Worm (Caenorhabditis elegans): ENCODE results near the gene unc-1.

unc-1 gene

ce11 chrX:1088048-1088447 lies 25.8 kb upstream of the unc-1 start, which contains the start of gene rei-2:
TSS of gene rei-2 (minus strand) at chrX:1088148.
- no peak for TF ChIP-seq ces-1 (GFP tag; optimal IDR thresholded peaks at IDR 0.05)
- TF ChIP-seq mls-2 (tag; optimal IDR thresholded peaks at IDR 0.05), result no peak
- TF ChIP-seq nhr-76 (tag; optimal IDR thresholded peaks at IDR 0.05), result no peak
- TF ChIP-seq snpc-4 (tag; optimal IDR thresholded peaks at IDR 0.05), result no peak
- TF ChIP-seq nhr-12 (tag; optimal IDR thresholded peaks at IDR 0.05), result no peak
- TF ChIP-seq tbx-8 (GFP tag; optimal IDR thresholded peaks at IDR 0.05), result no peak
- no peak for TF ChIP-seq nhr-237 (tag; optimal IDR thresholded peaks at IDR 0.05)
- no peak for TF ChIP-seq lsy-2 (tag; optimal IDR thresholded peaks at IDR 0.05)
- no peak for TF ChIP-seq blmp-1 (tag; optimal IDR thresholded peaks at IDR 0.05)
- no peak for TF ChIP-seq drap-1 (GFP tag; optimal IDR thresholded peaks at IDR 0.05)
- TF ChIP-seq unc-39 (tag; optimal IDR thresholded peaks at IDR 0.05), result no peak
- TF ChIP-seq cnd-1 (tag; optimal IDR thresholded peaks at IDR 0.05), result no peak

ce11 chrX:1086406-1086897 lies 24.2 kb upstream of the unc-1 start:
- no peak for TF ChIP-seq elt-3 (tag; optimal IDR thresholded peaks at IDR 0.05)
- no peak for TF ChIP-seq lsy-2 (tag; optimal IDR thresholded peaks at IDR 0.05)
- no peak for TF ChIP-seq ceh-43 (GFP tag; optimal IDR thresholded peaks at IDR 0.05)
- TF ChIP-seq mls-2 (tag; optimal IDR thresholded peaks at IDR 0.05), result no peak
- TF ChIP-seq pha-4 (tag; optimal IDR thresholded peaks at IDR 0.05), result no peak
- TF ChIP-seq sptf-1 (tag; optimal IDR thresholded peaks at IDR 0.05), result no peak
- TF ChIP-seq lin-32 (GFP tag; optimal IDR thresholded peaks at IDR 0.05), result no peak
- no peak for TF ChIP-seq tbx-8 (GFP tag; optimal IDR thresholded peaks at IDR 0.05)
- no peak for TF ChIP-seq hlh-1 (tag; optimal IDR thresholded peaks at IDR 0.05)
- TF ChIP-seq blmp-1 (tag; optimal IDR thresholded peaks at IDR 0.05), result no peak
- TF ChIP-seq cnd-1 (tag; optimal IDR thresholded peaks at IDR 0.05), result no peak
- TF ChIP-seq nhr-2 (tag; optimal IDR thresholded peaks at IDR 0.05), result no peak
- TF ChIP-seq nhr-76 (tag; optimal IDR thresholded peaks at IDR 0.05), result no peak
- no peak for TF ChIP-seq ztf-11 (tag; optimal IDR thresholded peaks at IDR 0.05)
- TF ChIP-seq mep-1 (tag; optimal IDR thresholded peaks at IDR 0.05), result no peak
- no peak for TF ChIP-seq snpc-4 (tag; optimal IDR thresholded peaks at IDR 0.05)
- TF ChIP-seq ceh-83 (GFP tag; optimal IDR thresholded peaks at IDR 0.05), result no peak

DNA sequence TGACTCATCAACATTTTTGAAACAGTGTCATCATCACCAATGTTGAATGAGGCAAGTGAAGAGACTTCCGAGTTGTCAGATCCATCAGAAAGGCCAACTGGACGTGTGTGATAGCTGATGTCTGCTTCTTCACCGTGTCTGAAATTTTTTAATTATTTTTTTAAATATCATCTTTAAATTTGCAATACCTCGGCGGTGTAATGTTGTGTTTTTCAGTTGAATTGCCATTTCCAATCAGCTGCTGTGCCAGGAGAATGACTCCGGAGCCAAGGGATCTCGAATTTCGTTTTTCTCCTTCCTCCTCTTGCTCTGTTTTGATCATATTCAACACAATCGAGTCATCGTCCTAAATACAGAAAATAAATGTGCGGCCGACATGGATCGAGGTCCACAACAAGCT lies 22.7 kb upstream of the unc-1 start:
- TF ChIP-seq ceh-43 (GFP tag; optimal IDR thresholded peaks at IDR 0.05) (no peak), elt-3 (tag; optimal IDR thresholded peaks at IDR 0.05) (no peak), elt-1 (tag; optimal IDR thresholded peaks at IDR 0.05; ENCODE audit: borderline replicate concordance, insufficient read depth) (no peak), M03D4.4 (tag; optimal IDR thresholded peaks at IDR 0.05) (no peak), hlh-1 (tag; optimal IDR thresholded peaks at IDR 0.05) (no peak), nhr-237 (tag; optimal IDR thresholded peaks at IDR 0.05) (no peak), blmp-1 (tag; optimal IDR thresholded peaks at IDR 0.05) (no peak), lin-32 (GFP tag; optimal IDR thresholded peaks at IDR 0.05) (no peak), sptf-1 (tag; optimal IDR thresholded peaks at IDR 0.05) (no peak), nhr-2 (tag; optimal IDR thresholded peaks at IDR 0.05) (no peak), mab-5 (tag; optimal IDR thresholded peaks at IDR 0.05) (no peak), pha-4 (tag; optimal IDR thresholded peaks at IDR 0.05) (no peak), mls-2 (tag; optimal IDR thresholded peaks at IDR 0.05) (no peak)

- TF ChIP-seq hlh-1 (tag; optimal IDR thresholded peaks at IDR 0.05) (peak; percentile 37), mep-1 (tag; optimal IDR thresholded peaks at IDR 0.05) (peak; percentile 24), unc-120 (tag; optimal IDR thresholded peaks at IDR 0.05; ENCODE audit: poor library complexity, severe bottlenecking) (peak; percentile 95), tbx-8 (GFP tag; optimal IDR thresholded peaks at IDR 0.05) (no peak), pha-4 (tag; optimal IDR thresholded peaks at IDR 0.05) (no peak), unc-62 (GFP tag; optimal IDR thresholded peaks at IDR 0.05) (peak; percentile 64), M03D4.4 (tag; optimal IDR thresholded peaks at IDR 0.05) (peak; percentile 45), snpc-4 (tag; optimal IDR thresholded peaks at IDR 0.05) (no peak), ceh-39 (tag; optimal IDR thresholded peaks at IDR 0.05) (no peak), drap-1 (GFP tag; optimal IDR thresholded peaks at IDR 0.05) (peak; percentile 30), elt-3 (tag; optimal IDR thresholded peaks at IDR 0.05) (no peak)
Measured at ce11 chrX:1081927-1082326, 19.7 kb upstream of the unc-1 start.

DNA sequence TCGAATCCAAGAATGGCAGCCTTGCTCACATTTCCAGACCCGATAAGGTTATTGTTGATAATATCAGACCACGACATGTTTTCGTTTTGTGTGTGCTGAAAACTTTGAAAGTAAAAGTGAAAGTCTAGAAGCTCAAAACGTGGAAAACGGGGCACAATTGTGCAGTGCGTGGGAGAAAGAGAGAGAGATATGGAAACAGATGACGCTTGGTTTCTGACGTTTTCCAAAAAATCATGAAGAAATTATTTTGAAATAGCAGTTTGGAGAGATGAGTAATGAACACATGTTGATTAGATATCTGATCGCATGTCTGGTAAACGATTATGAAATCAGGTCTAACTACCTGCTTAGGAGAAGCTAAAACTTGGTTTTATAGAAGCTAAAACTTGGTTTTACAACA lies 18.3 kb upstream of the unc-1 start, which contains the start of gene pfn-3:
Gene pfn-3, minus strand, starts transcription at position 101 of the 400 bp plus-strand sequence.
- TF ChIP-seq mep-1 (tag; optimal IDR thresholded peaks at IDR 0.05), result no peak
- TF ChIP-seq unc-120 (tag; optimal IDR thresholded peaks at IDR 0.05; ENCODE audit: poor library complexity, severe bottlenecking), result peak; percentile 45
- no peak for TF ChIP-seq sptf-1 (tag; optimal IDR thresholded peaks at IDR 0.05)
- TF ChIP-seq sem-2 (GFP tag; optimal IDR thresholded peaks at IDR 0.05), result no peak
- TF ChIP-seq hlh-1 (tag; optimal IDR thresholded peaks at IDR 0.05), result peak; percentile 33
- peak; percentile 14 for TF ChIP-seq unc-62 (GFP tag; optimal IDR thresholded peaks at IDR 0.05)
- TF ChIP-seq lin-13 (tag; optimal IDR thresholded peaks at IDR 0.05), result no peak
- TF ChIP-seq ceh-43 (GFP tag; optimal IDR thresholded peaks at IDR 0.05), result no peak
- no peak for TF ChIP-seq bed-3 (GFP tag; optimal IDR thresholded peaks at IDR 0.05)
- TF ChIP-seq nhr-28 (tag; optimal IDR thresholded peaks at IDR 0.05), result no peak
- no peak for TF ChIP-seq elt-1 (tag; optimal IDR thresholded peaks at IDR 0.05; ENCODE audit: borderline replicate concordance, insufficient read depth)
- no peak for TF ChIP-seq nhr-76 (tag; optimal IDR thresholded peaks at IDR 0.05)
- TF ChIP-seq flh-1 (GFP tag; optimal IDR thresholded peaks at IDR 0.05), result no peak
- no peak for TF ChIP-seq mab-5 (tag; optimal IDR thresholded peaks at IDR 0.05)
- TF ChIP-seq elt-3 (tag; optimal IDR thresholded peaks at IDR 0.05), result no peak
- no peak for TF ChIP-seq nhr-237 (tag; optimal IDR thresholded peaks at IDR 0.05)
- TF ChIP-seq ces-1 (GFP tag; optimal IDR thresholded peaks at IDR 0.05), result no peak
